Worm (Caenorhabditis elegans): ENCODE data around the gene catp-5.

DNA sequence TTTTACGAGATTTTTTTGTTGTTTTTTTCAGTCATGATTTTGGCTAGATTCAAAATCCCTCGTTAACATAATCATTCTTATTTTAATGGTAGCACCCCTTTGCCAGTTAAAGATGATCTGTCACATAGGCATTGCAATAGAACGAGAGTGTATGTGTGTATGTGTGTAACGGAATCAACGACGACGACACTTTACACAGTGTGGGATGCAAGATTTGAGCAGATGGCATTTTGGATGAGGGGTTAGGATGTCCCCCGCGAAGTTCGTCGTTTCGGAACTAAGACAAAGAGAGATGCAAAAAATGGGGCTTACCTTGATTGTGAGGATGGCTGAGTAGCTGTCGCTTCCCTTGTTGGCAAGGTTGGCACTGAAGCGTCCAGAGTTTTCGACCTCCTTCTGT lies 46.6 kb downstream of the catp-5 start:
- no peak for TF ChIP-seq mab-5 (tag; optimal IDR thresholded peaks at IDR 0.05)
- TF ChIP-seq elt-3 (tag; optimal IDR thresholded peaks at IDR 0.05): no peak
- TF ChIP-seq unc-39 (tag; optimal IDR thresholded peaks at IDR 0.05): no peak
- TF ChIP-seq ztf-11 (tag; optimal IDR thresholded peaks at IDR 0.05): no peak
- TF ChIP-seq nhr-76 (tag; optimal IDR thresholded peaks at IDR 0.05): no peak
- no peak for TF ChIP-seq nhr-237 (tag; optimal IDR thresholded peaks at IDR 0.05)
- no peak for TF ChIP-seq elt-1 (tag; optimal IDR thresholded peaks at IDR 0.05; ENCODE audit: borderline replicate concordance, insufficient read depth)
- TF ChIP-seq ceh-39 (tag; optimal IDR thresholded peaks at IDR 0.05): no peak
- no peak for TF ChIP-seq ceh-43 (GFP tag; optimal IDR thresholded peaks at IDR 0.05)
- peak; percentile 63 for TF ChIP-seq unc-62 (GFP tag; optimal IDR thresholded peaks at IDR 0.05)
- TF ChIP-seq lin-32 (GFP tag; optimal IDR thresholded peaks at IDR 0.05): no peak
- TF ChIP-seq lsy-2 (tag; optimal IDR thresholded peaks at IDR 0.05): no peak
- TF ChIP-seq sem-2 (GFP tag; optimal IDR thresholded peaks at IDR 0.05): no peak
